Worm (Caenorhabditis elegans) whole organism, L1 larva: Measurements from ENCODE around the gene Y39A1A.9.
A peak's percentile ranks its signal among the peaks of the same experiment; 100 is the strongest.

Experiments
- C16A3.4 ChIP-seq: fragments of 150-350 bp; optimal IDR thresholded peaks from 2 replicates; lab custom pipeline; 2014; ENCODE audit warnings: missing biosample characterization, missing genetic modification characterization
- F16B12.6 ChIP-seq: fragments of 150-350 bp; optimal IDR thresholded peaks from 2 replicates; lab custom pipeline; 2014; ENCODE audit warnings: missing biosample characterization, missing genetic modification characterization
- Y116A8C.19 ChIP-seq: sonication (generic microtip); optimal IDR thresholded peaks from 2 replicates; lab custom pipeline; 2016; ENCODE audit warnings: missing compliant biosample characterization, missing genetic modification characterization, borderline replicate concordance
- aly-2 ChIP-seq: fragments of 150-350 bp; optimal IDR thresholded peaks from 2 replicates; lab custom pipeline; 2014; ENCODE audit warnings: missing biosample characterization, missing genetic modification characterization
- ceh-63 ChIP-seq: fragments of 200-800 bp; sonication (Bioruptor generic); optimal IDR thresholded peaks from 2 replicates; lab custom pipeline; 2018; ENCODE audit warnings: mild to moderate bottlenecking, missing genetic modification characterization, missing compliant biosample characterization
- ceh-8 ChIP-seq: fragments of 200-800 bp; sonication (Bioruptor generic); optimal IDR thresholded peaks from 2 replicates; lab custom pipeline; 2018; ENCODE audit warnings: mild to moderate bottlenecking, missing genetic modification characterization, moderate library complexity, missing compliant biosample characterization
- ceh-82 ChIP-seq, 3 experiments: fragments of 150-350 bp in 1 of 3; sonication (generic microtip) in 2 of 3; optimal IDR thresholded peaks; 2 replicates each; lab custom pipeline; 2014 to 2017; ENCODE audit warnings: missing biosample characterization in 3 of 3, missing genetic modification characterization in 3 of 3
- ceh-90 ChIP-seq: sonication (generic microtip); optimal IDR thresholded peaks from 2 replicates; lab custom pipeline; 2016; ENCODE audit warnings: missing genetic modification characterization, missing compliant biosample characterization
- dpl-1 ChIP-seq, 3 experiments: fragments of 150-350 bp in 2 of 3; sonication (generic microtip) in 1 of 3; optimal IDR thresholded peaks; 2 replicates each; lab custom pipeline; 2014 to 2017; ENCODE audit warnings: missing biosample characterization in 3 of 3, missing genetic modification characterization in 3 of 3, missing genetic modification reagents in 3 of 3
- dsc-1 ChIP-seq: sonication (generic microtip); optimal IDR thresholded peaks from 2 replicates; lab custom pipeline; 2016; ENCODE audit warnings: mild to moderate bottlenecking, missing genetic modification characterization, missing compliant biosample characterization
- efl-1 ChIP-seq, 4 experiments: fragments of 150-350 bp; optimal IDR thresholded peaks in 3 of 4; peaks in 1 of 4; 1 replicate in 1 of 4; 2 replicates in 3 of 4; lab custom pipeline; 2014; ENCODE audit warnings: missing biosample characterization in 2 of 4, missing genetic modification characterization in 2 of 4, missing genetic modification reagents in 2 of 4
- efl-3 ChIP-seq: fragments of 200-800 bp; sonication (Bioruptor generic); optimal IDR thresholded peaks from 2 replicates; lab custom pipeline; 2018; ENCODE audit warnings: mild to moderate bottlenecking, missing genetic modification characterization, missing compliant biosample characterization
- egl-13 ChIP-seq: sonication (generic microtip); optimal IDR thresholded peaks from 2 replicates; lab custom pipeline; 2016; ENCODE audit warnings: missing genotype, missing genetic modification reagents, missing genetic modification characterization, missing compliant biosample characterization
- elt-2 ChIP-seq: sonication (generic microtip); optimal IDR thresholded peaks from 2 replicates; lab custom pipeline; 2016; ENCODE audit warnings: missing genetic modification characterization, mild to moderate bottlenecking, inconsistent platforms, missing compliant biosample characterization, missing genetic modification reagents
- elt-3 ChIP-seq, 6 experiments: fragments of 150-350 bp in 1 of 6; sonication (generic microtip); optimal IDR thresholded peaks; 2 replicates each; lab custom pipeline; 2017 to 2018; ENCODE audit warnings: missing biosample characterization in 6 of 6, missing genetic modification characterization in 6 of 6, inconsistent platforms in 1 of 6
- ets-5 ChIP-seq: fragments of 200-800 bp; sonication (Bioruptor generic); IDR thresholded peaks from 2 replicates; pipeline ENCODE4 v1.3.6; 2022; ENCODE audit warnings: missing genetic modification characterization, missing compliant biosample characterization
- fkh-10 ChIP-seq: sonication (generic microtip); optimal IDR thresholded peaks from 2 replicates; lab custom pipeline; 2017; ENCODE audit warnings: missing biosample characterization, missing genetic modification reagents, missing genetic modification characterization
- fkh-4 ChIP-seq: sonication (generic microtip); optimal IDR thresholded peaks from 2 replicates; lab custom pipeline; 2016; ENCODE audit warnings: missing compliant biosample characterization, missing genetic modification characterization, borderline replicate concordance
- fkh-8 ChIP-seq: sonication (generic microtip); optimal IDR thresholded peaks from 2 replicates; lab custom pipeline; 2016; ENCODE audit warnings: mild to moderate bottlenecking, missing genetic modification characterization, missing compliant biosample characterization
- hlh-17 ChIP-seq: fragments of 200-800 bp; sonication (Bioruptor generic); optimal IDR thresholded peaks from 2 replicates; lab custom pipeline; 2018; ENCODE audit warnings: missing genetic modification characterization, mild to moderate bottlenecking, missing compliant biosample characterization, moderate library complexity, borderline replicate concordance
- isw-1 ChIP-seq: fragments of 200-800 bp; sonication (Bioruptor generic); IDR thresholded peaks from 2 replicates; pipeline ENCODE4 v1.3.6; 2022; ENCODE audit warnings: missing genetic modification characterization, missing compliant biosample characterization
- lin-14 ChIP-seq: fragments of 200-800 bp; sonication (Bioruptor generic); optimal IDR thresholded peaks from 2 replicates; lab custom pipeline; 2018; ENCODE audit warnings: mild to moderate bottlenecking, missing genetic modification characterization, moderate library complexity, missing compliant biosample characterization
- lin-39 ChIP-seq: fragments of 150-350 bp; optimal IDR thresholded peaks from 2 replicates; lab custom pipeline; 2014; ENCODE audit warnings: missing biosample characterization, missing genetic modification reagents, missing genetic modification characterization
- mef-2 ChIP-seq: fragments of 150-350 bp; optimal IDR thresholded peaks from 2 replicates; lab custom pipeline; 2014; ENCODE audit warnings: missing biosample characterization, missing genetic modification characterization
- mep-1 ChIP-seq: fragments of 150-350 bp; optimal IDR thresholded peaks from 2 replicates; lab custom pipeline; 2014; ENCODE audit warnings: missing biosample characterization, missing genetic modification characterization
- nhr-12 ChIP-seq: sonication (generic microtip); optimal IDR thresholded peaks from 2 replicates; lab custom pipeline; 2017; ENCODE audit warnings: missing biosample characterization, missing genetic modification characterization
- nhr-20 ChIP-seq: sonication (generic microtip); optimal IDR thresholded peaks from 2 replicates; lab custom pipeline; 2016; ENCODE audit warnings: mild to moderate bottlenecking, missing genetic modification characterization, missing compliant biosample characterization
- nhr-28 ChIP-seq: fragments of 150-350 bp; optimal IDR thresholded peaks from 2 replicates; lab custom pipeline; 2014; ENCODE audit warnings: missing biosample characterization, missing genetic modification characterization
- nhr-47 ChIP-seq: sonication (generic microtip); optimal IDR thresholded peaks from 2 replicates; lab custom pipeline; 2016; ENCODE audit warnings: mild to moderate bottlenecking, missing genetic modification characterization, moderate library complexity, missing compliant biosample characterization
- nhr-71 ChIP-seq: sonication (generic microtip); optimal IDR thresholded peaks from 2 replicates; lab custom pipeline; 2016; ENCODE audit warnings: mild to moderate bottlenecking, missing genetic modification characterization, moderate library complexity, missing compliant biosample characterization
- nhr-77 ChIP-seq: fragments of 150-350 bp; optimal IDR thresholded peaks from 2 replicates; lab custom pipeline; 2014; ENCODE audit warnings: missing biosample characterization, missing genetic modification characterization
- pag-3 ChIP-seq: sonication (generic microtip); optimal IDR thresholded peaks from 2 replicates; lab custom pipeline; 2017; ENCODE audit warnings: missing genetic modification characterization, mild to moderate bottlenecking, missing compliant biosample characterization, antibody characterized with exemption, borderline replicate concordance; ENCODE audit not compliant: insufficient read depth
- pax-3 ChIP-seq: fragments of 200-800 bp; sonication (Bioruptor generic); optimal IDR thresholded peaks from 2 replicates; lab custom pipeline; 2018; ENCODE audit warnings: mild to moderate bottlenecking, missing genetic modification characterization, moderate library complexity, missing compliant biosample characterization
- rnt-1 ChIP-seq: sonication (generic microtip); optimal IDR thresholded peaks from 2 replicates; lab custom pipeline; 2016; ENCODE audit warnings: mild to moderate bottlenecking, missing genetic modification characterization, moderate library complexity, missing compliant biosample characterization
- sptf-1 ChIP-seq: fragments of 150-350 bp; optimal IDR thresholded peaks from 2 replicates; lab custom pipeline; 2014; ENCODE audit warnings: missing biosample characterization, missing genetic modification characterization
- swsn-7 ChIP-seq: sonication (generic microtip); optimal IDR thresholded peaks from 2 replicates; lab custom pipeline; 2016; ENCODE audit warnings: missing genetic modification characterization, missing compliant biosample characterization
- unc-30 ChIP-seq: sonication (generic microtip); optimal IDR thresholded peaks from 2 replicates; lab custom pipeline; 2017; ENCODE audit warnings: missing biosample characterization, missing genetic modification characterization
- unc-62 ChIP-seq: fragments of 150-350 bp; optimal IDR thresholded peaks from 2 replicates; lab custom pipeline; 2014; ENCODE audit warnings: missing biosample characterization, missing genetic modification reagents, missing genetic modification characterization
- unc-98 ChIP-seq: fragments of 200-800 bp; sonication (Bioruptor generic); IDR thresholded peaks from 2 replicates; pipeline ENCODE4 v1.3.6; 2022; ENCODE audit warnings: missing genetic modification characterization, missing compliant biosample characterization
- vab-15 ChIP-seq: sonication (generic microtip); optimal IDR thresholded peaks from 2 replicates; lab custom pipeline; 2017; ENCODE audit warnings: missing genotype, mild to moderate bottlenecking, missing genetic modification characterization, missing compliant biosample characterization
- xbp-1 ChIP-seq: sonication (generic microtip); optimal IDR thresholded peaks from 2 replicates; lab custom pipeline; 2016; ENCODE audit warnings: missing genetic modification characterization, missing compliant biosample characterization
- zip-4 ChIP-seq: fragments of 200-800 bp; sonication (Bioruptor generic); optimal IDR thresholded peaks from 2 replicates; lab custom pipeline; 2018; ENCODE audit warnings: mild to moderate bottlenecking, missing genetic modification characterization, moderate library complexity, missing compliant biosample characterization
- ztf-4 ChIP-seq: fragments of 150-350 bp; optimal IDR thresholded peaks from 2 replicates; lab custom pipeline; 2014; ENCODE audit warnings: missing biosample characterization, missing genetic modification characterization

The Y39A1A.9 gene

DNA sequence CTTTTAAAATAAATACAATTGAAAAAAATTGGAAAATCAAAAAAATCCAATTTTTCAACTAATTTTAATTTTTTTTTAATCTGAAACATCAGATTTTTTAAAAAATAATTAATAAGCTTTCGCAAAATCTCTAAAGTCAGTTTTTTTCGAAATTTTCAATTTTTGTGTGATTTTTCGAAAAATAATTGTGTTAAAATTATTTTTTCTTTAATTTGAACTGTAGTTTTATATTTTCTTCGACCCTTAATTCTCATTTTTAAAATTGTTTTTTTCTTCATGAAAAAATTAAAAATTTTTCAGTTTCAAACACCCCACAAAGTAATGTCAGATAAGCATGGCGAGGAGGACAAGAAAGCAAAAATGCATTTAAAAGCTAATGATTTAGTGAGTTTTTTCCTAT is 28.3 kb downstream of the Y39A1A.9 start, which contains the start of gene rabx-5:
Gene rabx-5, plus strand, starts transcription at position 301 of the 400 bp plus-strand sequence.
- no peak for TF ChIP-seq pax-3
- no peak for TF ChIP-seq ceh-90 (tag; lab: Kevin White, UChicago)
- TF ChIP-seq aly-2 (tag; lab: Kevin White, UChicago) = no peak
- no peak for TF ChIP-seq ztf-4 (tag; lab: Kevin White, UChicago)
- no peak for TF ChIP-seq nhr-12
- TF ChIP-seq efl-1 (optimal IDR thresholded peaks at IDR 0.05; lab: Kevin White, UChicago) = no peak
- no peak for TF ChIP-seq efl-1 (GFP tag; optimal IDR thresholded peaks at IDR 0.05 in 1 of 2; lab: Kevin White, UChicago)
- TF ChIP-seq dpl-1 (GFP tag; optimal IDR thresholded peaks at IDR 0.05; lab: Kevin White, UChicago) = no peak
- no peak for TF ChIP-seq fkh-10 (GFP tag; lab: Kevin White, UChicago)
- no peak for TF ChIP-seq nhr-71 (tag; lab: Kevin White, UChicago)
- TF ChIP-seq fkh-4 = no peak
- no peak for TF ChIP-seq hlh-17 (GFP tag; lab: Kevin White, UChicago)
- TF ChIP-seq nhr-28 (tag; lab: Kevin White, UChicago) = no peak
- TF ChIP-seq ceh-82 (tag; optimal IDR thresholded peaks at IDR 0.05; lab: Kevin White, UChicago) = no peak

ce11 chrIII:10604325-10604724 is 29.0 kb downstream of the Y39A1A.9 start:
- peak; percentile 98 for TF ChIP-seq fkh-8
- no peak for TF ChIP-seq nhr-20 (tag; lab: Kevin White, UChicago)
- no peak for TF ChIP-seq ceh-63 (GFP tag; lab: Kevin White, UChicago)
- no peak for TF ChIP-seq isw-1
- no peak for TF ChIP-seq rnt-1 (tag; lab: Kevin White, UChicago)
- no peak for TF ChIP-seq zip-4 (GFP tag; lab: Kevin White, UChicago)
- TF ChIP-seq ceh-82 (tag; optimal IDR thresholded peaks at IDR 0.05; lab: Kevin White, UChicago) = no peak
- no peak for TF ChIP-seq unc-62 (GFP tag; lab: Kevin White, UChicago)
- no peak for TF ChIP-seq ceh-90 (tag; lab: Kevin White, UChicago)
- TF ChIP-seq nhr-47 = peak; percentile 65
- TF ChIP-seq F16B12.6 (tag; lab: Kevin White, UChicago) = peak; percentile 4
- peak; percentile 26 for TF ChIP-seq lin-14
- no peak for TF ChIP-seq ceh-8 (GFP tag; lab: Kevin White, UChicago)
- TF ChIP-seq C16A3.4 (tag; lab: Kevin White, UChicago) = no peak
- TF ChIP-seq ets-5 = no peak
- no peak for TF ChIP-seq xbp-1 (tag; lab: Kevin White, UChicago)
- TF ChIP-seq swsn-7 (tag; lab: Kevin White, UChicago) = peak; percentile 13
- TF ChIP-seq nhr-77 (tag; lab: Kevin White, UChicago) = no peak
- TF ChIP-seq sptf-1 (tag; lab: Kevin White, UChicago) = no peak
- TF ChIP-seq vab-15 (tag; lab: Kevin White, UChicago) = no peak
- TF ChIP-seq elt-3 (tag; optimal IDR thresholded peaks at IDR 0.05; lab: Kevin White, UChicago) = no peak
- no peak for TF ChIP-seq mep-1 (tag; lab: Kevin White, UChicago)
- TF ChIP-seq unc-30 (tag; lab: Kevin White, UChicago) = no peak
- TF ChIP-seq aly-2 (tag; lab: Kevin White, UChicago) = no peak
- TF ChIP-seq Y116A8C.19 (tag; lab: Kevin White, UChicago) = no peak
- TF ChIP-seq efl-3 (GFP tag; lab: Kevin White, UChicago) = no peak
- TF ChIP-seq egl-13 (tag; lab: Kevin White, UChicago) = no peak
- TF ChIP-seq nhr-71 (tag; lab: Kevin White, UChicago) = peak; percentile 72
- no peak for TF ChIP-seq unc-98
- TF ChIP-seq mef-2 (tag; lab: Kevin White, UChicago) = peak; percentile 24
- no peak for TF ChIP-seq fkh-10 (GFP tag; lab: Kevin White, UChicago)
- no peak for TF ChIP-seq lin-39 (tag; lab: Kevin White, UChicago)
- TF ChIP-seq elt-2 (tag; lab: Kevin White, UChicago) = no peak
- peak; percentile 51 for TF ChIP-seq dsc-1 (tag; lab: Kevin White, UChicago)
- no peak for TF ChIP-seq pag-3 (tag; lab: Kevin White, UChicago)
